Worm (Caenorhabditis elegans): ENCODE data around the gene F26G1.9.

DNA sequence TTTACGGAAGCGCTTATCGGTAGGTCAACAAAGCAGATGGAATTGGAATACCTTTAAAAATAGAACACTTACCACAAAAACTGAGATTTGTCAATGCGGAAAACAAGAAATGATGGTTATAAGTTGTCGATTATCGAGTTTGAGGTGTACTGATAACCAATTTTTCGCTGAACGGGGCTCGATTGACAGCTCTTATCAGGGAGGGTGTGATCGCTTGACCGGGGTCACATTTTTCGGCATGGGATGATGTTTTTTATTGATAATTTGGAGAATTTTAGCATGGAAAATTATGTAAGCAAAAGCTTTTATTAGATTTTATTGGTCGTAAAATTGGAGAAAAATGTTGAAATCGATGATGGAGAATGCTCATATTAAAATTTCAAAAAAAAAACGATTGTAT lies 3.9 kb downstream of the F26G1.9 start:
- no peak for TF ChIP-seq nfyb-1 (GFP tag; IDR thresholded peaks at IDR 0.05)
- no peak for TF ChIP-seq F57C9.4 (tag; optimal IDR thresholded peaks at IDR 0.05)
- TF ChIP-seq snpc-4 (GFP tag; optimal IDR thresholded peaks at IDR 0.05), result no peak
- no peak for TF ChIP-seq snpc-4 (tag; optimal IDR thresholded peaks at IDR 0.05)
- TF ChIP-seq lag-1 (GFP tag; IDR thresholded peaks at IDR 0.05), result no peak
- TF ChIP-seq rcor-1 (GFP tag; IDR thresholded peaks at IDR 0.05), result no peak
- no peak for TF ChIP-seq pha-4 (tag; optimal IDR thresholded peaks at IDR 0.05)
- no peak for TF ChIP-seq B0261.1 (tag; optimal IDR thresholded peaks at IDR 0.05)
- TF ChIP-seq pbrm-1 (GFP tag; IDR thresholded peaks at IDR 0.05), result no peak
- TF ChIP-seq F37B4.10 (GFP tag; IDR thresholded peaks at IDR 0.05), result no peak
- no peak for TF ChIP-seq egl-44 (GFP tag; IDR thresholded peaks at IDR 0.05)
- no peak for TF ChIP-seq madf-6 (GFP tag; IDR thresholded peaks at IDR 0.05)
- no peak for TF ChIP-seq ama-1 (optimal IDR thresholded peaks at IDR 0.05)
- TF ChIP-seq ama-1 (GFP tag; optimal IDR thresholded peaks at IDR 0.05), result no peak
- TF ChIP-seq sea-2 (GFP tag; IDR thresholded peaks at IDR 0.05), result no peak
- no peak for TF ChIP-seq K11D2.4 (GFP tag; IDR thresholded peaks at IDR 0.05)

Data from whole organism, young adult.